Fruit fly (Drosophila melanogaster): ENCODE results near the gene CG7083.

DNA sequence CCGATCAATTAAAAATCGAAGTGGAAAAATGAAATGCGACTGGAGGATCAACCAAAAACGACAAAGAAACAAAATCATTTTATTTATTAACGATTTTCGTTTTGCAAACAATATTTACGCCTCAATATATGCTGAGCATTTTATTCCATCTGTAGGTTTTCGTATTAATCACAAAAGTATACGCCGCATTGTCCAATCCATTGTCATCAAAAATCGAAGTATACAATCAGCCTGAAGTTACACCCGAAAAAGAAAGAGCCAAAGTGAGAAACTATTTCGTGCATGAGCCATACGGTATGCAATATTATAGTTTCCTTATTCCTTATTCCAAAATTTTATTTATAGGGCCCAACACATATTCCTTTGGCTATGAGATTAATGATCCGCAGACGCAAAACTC lies 11.6 kb upstream of the CG7083 start:
- no peak for TF ChIP-seq Lpt (GFP tag; optimal IDR thresholded peaks at IDR 0.05)
- TF ChIP-seq CG32006 (GFP tag; optimal IDR thresholded peaks at IDR 0.05), result no peak
- TF ChIP-seq Blimp-1 (GFP tag; optimal IDR thresholded peaks at IDR 0.05), result no peak
- TF ChIP-seq Sox102F (GFP tag; optimal IDR thresholded peaks at IDR 0.05), result no peak
- TF ChIP-seq CG3919 (GFP tag; optimal IDR thresholded peaks at IDR 0.05), result no peak
- TF ChIP-seq dac (GFP tag; optimal IDR thresholded peaks at IDR 0.05), result no peak
- TF ChIP-seq CG7368 (GFP tag; optimal IDR thresholded peaks at IDR 0.05), result no peak
- no peak for TF ChIP-seq OdsH (GFP tag; optimal IDR thresholded peaks at IDR 0.05)
- TF ChIP-seq fkh (GFP tag; optimal IDR thresholded peaks at IDR 0.05), result no peak
- TF ChIP-seq achi (GFP tag; optimal IDR thresholded peaks at IDR 0.05), result no peak
- TF ChIP-seq eg (GFP tag; IDR thresholded peaks at IDR 0.05), result no peak

All from whole organism, prepupa.